Worm (Caenorhabditis elegans) whole organism, L4 larva: ENCODE results near the gene H40L08.3.

Experiments used
- Y48G9A.11 ChIP-seq: fragments of 200-800 bp; sonication (Bioruptor generic); IDR thresholded peaks from 2 replicates; pipeline ENCODE4 v1.3.6; 2022; ENCODE audit warnings: missing genetic modification reagents, missing genetic modification characterization, missing compliant biosample characterization
- ZK337.2 ChIP-seq: fragments of 200-800 bp; sonication (Bioruptor generic); IDR thresholded peaks from 2 replicates; pipeline ENCODE4 v1.3.6; 2022; ENCODE audit warnings: missing genetic modification reagents, missing genetic modification characterization, missing compliant biosample characterization
- ZK546.5 ChIP-seq, 2 experiments: sonication (generic microtip); optimal IDR thresholded peaks; 2 replicates each; lab custom pipeline; 2017; ENCODE audit warnings: missing biosample characterization in 2 of 2, missing genetic modification characterization in 2 of 2
- ctbp-1 ChIP-seq: fragments of 200-800 bp; sonication (Bioruptor generic); IDR thresholded peaks from 2 replicates; pipeline ENCODE4 v1.3.6; 2022; ENCODE audit warnings: missing genetic modification reagents, missing genetic modification characterization, missing compliant biosample characterization
- gei-8 ChIP-seq: fragments of 200-800 bp; sonication (Bioruptor generic); optimal IDR thresholded peaks from 2 replicates; lab custom pipeline; 2018; ENCODE audit warnings: mild to moderate bottlenecking, missing genetic modification characterization, missing compliant biosample characterization
- hlh-30 ChIP-seq: sonication (generic microtip); optimal IDR thresholded peaks from 2 replicates; lab custom pipeline; 2017; ENCODE audit warnings: antibody characterized with exemption, mild to moderate bottlenecking, missing genetic modification characterization, missing compliant biosample characterization; ENCODE audit not compliant: insufficient read depth
- tra-1 ChIP-seq: fragments of 200-800 bp; sonication (Bioruptor generic); IDR thresholded peaks from 2 replicates; pipeline ENCODE4 v1.3.6; 2022; ENCODE audit warnings: missing genetic modification reagents, missing genetic modification characterization, missing compliant biosample characterization
- unc-62 ChIP-seq, 3 experiments: fragments of 150-350 bp in 1 of 3; sonication (generic microtip); optimal IDR thresholded peaks in 2 of 3; peaks in 1 of 3; 1 replicate in 1 of 3; 2 replicates in 2 of 3; lab custom pipeline; 2014 to 2017; ENCODE audit warnings: missing biosample characterization in 3 of 3, missing genetic modification characterization in 3 of 3, missing genetic modification reagents in 3 of 3, missing genotype in 1 of 3
- zag-1 ChIP-seq: fragments of 150-350 bp; optimal IDR thresholded peaks from 2 replicates; lab custom pipeline; 2014; ENCODE audit warnings: missing biosample characterization, missing genetic modification characterization

DNA sequence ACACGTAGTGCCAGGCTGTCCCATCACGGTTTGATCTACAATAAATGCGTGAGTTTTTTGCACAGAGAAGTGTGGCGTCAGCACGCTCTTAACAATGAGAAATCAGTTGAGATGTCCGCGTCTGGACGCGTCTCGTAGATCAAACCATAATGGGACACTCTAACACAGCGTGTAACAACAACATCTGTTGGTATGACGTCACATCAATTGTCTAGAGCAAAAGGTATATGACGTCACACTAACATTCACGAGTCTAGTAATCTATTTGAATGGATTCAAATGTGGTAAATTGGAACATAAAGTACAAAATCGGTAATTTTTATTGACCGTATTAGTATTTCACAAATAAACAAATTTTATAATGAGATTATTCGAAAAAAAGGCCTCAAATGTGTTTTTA is 39.9 kb upstream of the H40L08.3 start:
- TF ChIP-seq gei-8 (GFP tag; lab: Kevin White, UChicago): no peak
- TF ChIP-seq unc-62 (GFP tag; optimal IDR thresholded peaks at IDR 0.05 in 1 of 2; lab: Kevin White, UChicago): peak in 1 of 2 experiments; percentile 1
- TF ChIP-seq unc-62 (tag; optimal IDR thresholded peaks at IDR 0.05; lab: Kevin White, UChicago): no peak
- no peak for TF ChIP-seq tra-1
- TF ChIP-seq ctbp-1: no peak
- no peak for TF ChIP-seq hlh-30 (tag; lab: Kevin White, UChicago)
- TF ChIP-seq ZK546.5 (tag; optimal IDR thresholded peaks at IDR 0.05; lab: Kevin White, UChicago): no peak
- no peak for TF ChIP-seq zag-1 (tag; lab: Kevin White, UChicago)
- TF ChIP-seq ZK337.2 (GFP tag; lab: Robert Waterston, UW): no peak
- no peak for TF ChIP-seq Y48G9A.11 (GFP tag; lab: Robert Waterston, UW)
